Fruit fly (Drosophila melanogaster): Measurements from ENCODE around the gene Tpi.

Tpi gene

DNA sequence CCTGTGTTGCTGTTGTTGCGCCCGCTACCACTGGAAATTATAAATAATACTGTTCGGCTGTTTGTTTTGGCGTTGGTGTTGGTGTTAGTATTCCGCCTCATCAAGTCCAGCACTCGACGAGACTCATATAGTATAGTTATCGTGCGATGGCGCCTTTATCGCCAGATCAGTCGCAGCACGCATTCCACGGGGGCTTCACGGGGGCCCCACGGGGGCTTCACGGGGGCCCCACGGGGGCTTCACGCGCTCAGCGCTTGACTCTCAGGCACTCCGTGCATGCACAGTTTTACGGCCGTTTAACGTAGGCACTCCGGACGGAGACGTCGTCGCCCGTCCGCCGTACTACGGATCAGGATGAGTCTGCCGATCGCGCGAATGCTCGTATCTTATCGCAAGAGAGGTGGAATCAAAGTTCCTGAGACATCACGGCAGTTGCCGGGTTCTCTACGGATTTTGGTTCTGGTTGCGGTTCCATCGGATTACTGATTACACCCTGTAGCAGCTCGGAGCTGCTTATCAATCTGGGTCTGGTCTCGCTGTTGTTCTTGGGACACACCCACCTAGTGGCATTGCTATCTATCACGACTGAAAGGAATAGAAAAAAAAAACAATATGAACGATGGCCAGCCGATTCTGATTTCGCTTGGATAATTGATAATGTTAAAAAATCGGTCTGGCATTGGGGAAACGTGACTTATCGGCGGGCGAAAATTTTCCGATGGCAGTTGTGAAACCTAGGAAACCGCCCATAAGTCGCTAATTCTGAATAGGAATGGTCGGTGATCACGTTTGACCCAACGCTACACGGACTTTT, 31.4 kb downstream of the Tpi start (continued):
- TF ChIP-seq prd (optimal IDR thresholded peaks at IDR 0.05) (no peak), prd (GFP tag; IDR thresholded peaks at IDR 0.05) (no peak), Sry-β (GFP tag; optimal IDR thresholded peaks at IDR 0.05) (no peak), CG42726 (GFP tag; IDR thresholded peaks at IDR 0.05; ENCODE audit: partially characterized antibody) (no peak), emc (GFP tag; optimal IDR thresholded peaks at IDR 0.05) (no peak), HmgZ (tag; optimal IDR thresholded peaks at IDR 0.05) (peak; percentile 30), Fer1 (GFP tag; optimal IDR thresholded peaks at IDR 0.05) (peak; percentile 48), CG11560 (tag; IDR thresholded peaks at IDR 0.05) (no peak), CG12769 (tag; optimal IDR thresholded peaks at IDR 0.05) (peak; percentile 49), z (GFP tag; IDR thresholded peaks at IDR 0.05) (0 out of 3 replicates have a peak, but pooled peaks have one; percentile 42), exex (tag; optimal IDR thresholded peaks at IDR 0.05) (peak; percentile 78), CG6654 (GFP tag; optimal IDR thresholded peaks at IDR 0.05) (no peak), gt (GFP tag; IDR thresholded peaks at IDR 0.05) (no peak), CG10959 (GFP tag; IDR thresholded peaks at IDR 0.05) (no peak), Oli (tag; optimal IDR thresholded peaks at IDR 0.05) (no peak), Poxn (GFP tag; IDR thresholded peaks at IDR 0.05) (no peak), abd-A (tag; optimal IDR thresholded peaks at IDR 0.05) (no peak), CG14014 (GFP tag; IDR thresholded peaks at IDR 0.05) (no peak), CG10543 (GFP tag; optimal IDR thresholded peaks at IDR 0.05) (peak; percentile 97), Stat92E (GFP tag; optimal IDR thresholded peaks at IDR 0.05) (no peak), h (optimal IDR thresholded peaks at IDR 0.05) (no peak), CG2202 (tag; optimal IDR thresholded peaks at IDR 0.05) (no peak), CG11085 (GFP tag; IDR thresholded peaks at IDR 0.05) (no peak), CG2678 (tag; optimal IDR thresholded peaks at IDR 0.05) (peak; percentile 45), CG15514 (GFP tag; optimal IDR thresholded peaks at IDR 0.05) (peak; percentile 33), CG13296 (GFP tag; optimal IDR thresholded peaks at IDR 0.05) (peak; percentile 24), oc (tag; optimal IDR thresholded peaks at IDR 0.05) (no peak), CG7786 (GFP tag; optimal IDR thresholded peaks at IDR 0.05) (no peak), CG17385 (GFP tag; optimal IDR thresholded peaks at IDR 0.05) (no peak), grn (GFP tag; optimal IDR thresholded peaks at IDR 0.05) (peak; percentile 97), CG34376 (GFP tag; optimal IDR thresholded peaks at IDR 0.05) (peak; percentile 97), chm (GFP tag; IDR thresholded peaks at IDR 0.05) (no peak), CG6175 (GFP tag; IDR thresholded peaks at IDR 0.05) (no peak), CG16863 (GFP tag; optimal IDR thresholded peaks at IDR 0.05) (no peak), da (GFP tag; optimal IDR thresholded peaks at IDR 0.05) (no peak), jing (GFP tag; optimal IDR thresholded peaks at IDR 0.05) (no peak), Hr51 (GFP tag; optimal IDR thresholded peaks at IDR 0.05) (no peak), ham (GFP tag; IDR thresholded peaks at IDR 0.05) (no peak), CG7556 (GFP tag; optimal IDR thresholded peaks at IDR 0.05) (no peak), vfl (GFP tag; optimal IDR thresholded peaks at IDR 0.05) (no peak), ab (GFP tag; optimal IDR thresholded peaks at IDR 0.05) (no peak), CG10366 (GFP tag; IDR thresholded peaks at IDR 0.05) (peak; percentile 71), CkIIα-i1 (GFP tag; IDR thresholded peaks at IDR 0.05) (no peak), CG10462 (GFP tag; optimal IDR thresholded peaks at IDR 0.05) (no peak), CG11695 (GFP tag; IDR thresholded peaks at IDR 0.05) (no peak), CG4404 (GFP tag; IDR thresholded peaks at IDR 0.05) (no peak), CG4730 (GFP tag; IDR thresholded peaks at IDR 0.05) (no peak), Dref (GFP tag; IDR thresholded peaks at IDR 0.05) (no peak), sd (tag; optimal IDR thresholded peaks at IDR 0.05) (peak; percentile 100), Camta (GFP tag; optimal IDR thresholded peaks at IDR 0.05) (no peak), Dip3 (GFP tag; optimal IDR thresholded peaks at IDR 0.05) (no peak)
